Worm (Caenorhabditis elegans) whole organism, L2 larva: ENCODE measurements around the gene F11D11.22.
"Not testable (repeated sequence)": the region's sequence is repeated elsewhere in the genome, so short reads cannot be mapped to it uniquely, and the experiment has no call there.

Source experiments
- ZK546.5 ChIP-seq: sonication (generic microtip); optimal IDR thresholded peaks from 2 replicates; lab custom pipeline; 2017; ENCODE audit warnings: missing biosample characterization, missing genetic modification characterization
- ama-1 ChIP-seq: fragments of 150-350 bp; optimal IDR thresholded peaks from 2 replicates; lab custom pipeline; 2018; ENCODE audit warnings: inconsistent platforms
- crh-2 ChIP-seq: sonication (generic microtip); optimal IDR thresholded peaks from 2 replicates; lab custom pipeline; 2017; ENCODE audit warnings: missing biosample characterization, missing genetic modification characterization
- gmeb-1 ChIP-seq: fragments of 150-350 bp; optimal IDR thresholded peaks from 2 replicates; lab custom pipeline; 2014; ENCODE audit warnings: missing biosample characterization, missing genetic modification characterization
- lin-11 ChIP-seq: fragments of 150-350 bp; sonication (generic microtip); optimal IDR thresholded peaks from 2 replicates; lab custom pipeline; 2014; ENCODE audit warnings: missing biosample characterization, missing genetic modification characterization, inconsistent platforms, mixed read lengths
- mab-5 ChIP-seq: fragments of 150-350 bp; optimal IDR thresholded peaks from 2 replicates; lab custom pipeline; 2014; ENCODE audit warnings: missing biosample characterization, missing genetic modification characterization
- mdl-1 ChIP-seq, 2 experiments: fragments of 150-350 bp in 1 of 2; sonication (generic microtip) in 1 of 2; optimal IDR thresholded peaks; 2 replicates each; lab custom pipeline; 2017; ENCODE audit warnings: missing biosample characterization in 2 of 2, missing genetic modification characterization in 2 of 2
- nhr-12 ChIP-seq: fragments of 150-350 bp; optimal IDR thresholded peaks from 2 replicates; lab custom pipeline; 2014; ENCODE audit warnings: missing biosample characterization, missing genetic modification characterization
- skn-1 ChIP-seq: sonication (generic microtip); optimal IDR thresholded peaks from 2 replicates; lab custom pipeline; 2017; ENCODE audit warnings: missing biosample characterization, missing genetic modification characterization
- unc-39 ChIP-seq: fragments of 150-350 bp; optimal IDR thresholded peaks from 2 replicates; lab custom pipeline; 2014; ENCODE audit warnings: missing biosample characterization, missing genetic modification characterization
- unc-62 ChIP-seq: fragments of 150-350 bp; optimal IDR thresholded peaks from 2 replicates; lab custom pipeline; 2014; ENCODE audit warnings: missing biosample characterization, missing genetic modification reagents, missing genetic modification characterization
- zag-1 ChIP-seq: fragments of 150-350 bp; optimal IDR thresholded peaks from 2 replicates; lab custom pipeline; 2014; ENCODE audit warnings: missing biosample characterization, missing genetic modification characterization
- ztf-1 ChIP-seq: fragments of 200-800 bp; sonication (Bioruptor generic); conservative IDR thresholded peaks from 2 replicates; pipeline ENCODE4 v1.3.6; 2022; ENCODE audit warnings: missing genetic modification characterization, missing compliant biosample characterization

- not testable (repeated sequence) for TF ChIP-seq mab-5; mdl-1 (tag; optimal IDR thresholded peaks at IDR 0.05; lab: Kevin White, UChicago); gmeb-1; nhr-12; unc-39 (tag; lab: Kevin White, UChicago); skn-1; crh-2; zag-1 (tag; lab: Kevin White, UChicago); lin-11 (tag; lab: Kevin White, UChicago); ama-1 (lab: Kevin White, UChicago); ZK546.5 (tag; lab: Kevin White, UChicago); unc-62 (GFP tag; lab: Kevin White, UChicago); ztf-1 (GFP tag; lab: Robert Waterston, UW)
These were observed 7.8 kb upstream of the F11D11.22 start, which contains the start of gene clec-254 for ce11 chrV:18754328-18754727.
